Worm (Caenorhabditis elegans): ENCODE results near the gene K04F1.8.
A peak's percentile ranks its signal among the peaks of the same experiment; 100 is the strongest.

The K04F1.8 gene

DNA sequence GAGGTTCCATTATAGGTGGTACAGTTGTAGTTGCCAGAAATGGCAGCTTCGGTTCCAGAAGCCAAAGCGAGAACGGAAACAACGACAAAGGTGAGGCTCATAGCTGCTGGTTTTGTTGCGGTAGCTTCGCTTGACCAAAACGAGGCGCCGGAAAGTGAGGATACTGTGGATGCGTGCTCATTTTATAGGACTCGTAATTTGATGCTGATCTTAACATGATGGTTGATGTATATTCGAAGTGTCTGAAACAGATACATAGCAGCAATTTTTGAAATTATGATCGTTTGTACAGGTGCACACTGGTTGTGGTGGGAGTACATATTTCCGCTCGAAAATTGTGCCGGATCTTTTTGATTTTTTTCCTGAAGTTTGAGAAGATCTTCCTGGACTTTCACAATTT, 35.9 kb upstream of the K04F1.8 start, which contains the start of gene Y46H3D.8:
TSS of gene Y46H3D.8 (minus strand) at position 101 of the 400 bp plus-strand sequence.
- TF ChIP-seq unc-62 (GFP tag; optimal IDR thresholded peaks at IDR 0.05) (no peak), fkh-8 (tag; optimal IDR thresholded peaks at IDR 0.05) (no peak)

DNA sequence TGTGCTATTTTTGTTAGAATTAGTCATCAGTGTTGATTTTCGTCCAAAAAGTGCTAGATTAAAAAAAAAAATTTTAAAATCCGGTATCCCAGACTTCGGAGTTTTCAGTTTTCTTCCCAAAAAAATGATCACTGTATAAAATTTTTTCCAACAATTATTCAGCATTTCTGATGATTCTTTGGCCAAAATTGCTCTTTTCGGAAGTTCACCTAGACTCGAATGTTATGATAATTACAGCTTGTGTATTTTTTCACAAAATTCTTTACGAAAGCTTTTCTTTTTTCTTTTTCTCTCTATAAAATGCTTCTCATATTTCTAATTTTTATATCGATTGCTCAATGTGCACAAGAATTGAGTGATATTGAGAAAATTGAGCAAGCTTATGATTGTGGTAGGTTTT, 35.3 kb upstream of the K04F1.8 start, which contains the start of gene irld-17:
TSS of gene irld-17 (plus strand) at position 301 of the 400 bp plus-strand sequence.
- TF ChIP-seq nhr-85 (tag) (no peak), skn-1 (tag; optimal IDR thresholded peaks at IDR 0.05) (no peak), efl-1 (optimal IDR thresholded peaks at IDR 0.05) (no peak), efl-1 (GFP tag; optimal IDR thresholded peaks at IDR 0.05 in 1 of 2) (peak in 1 of 2 experiments; percentile 67), unc-86 (tag; optimal IDR thresholded peaks at IDR 0.05) (no peak), swsn-7 (tag; optimal IDR thresholded peaks at IDR 0.05) (no peak)

DNA sequence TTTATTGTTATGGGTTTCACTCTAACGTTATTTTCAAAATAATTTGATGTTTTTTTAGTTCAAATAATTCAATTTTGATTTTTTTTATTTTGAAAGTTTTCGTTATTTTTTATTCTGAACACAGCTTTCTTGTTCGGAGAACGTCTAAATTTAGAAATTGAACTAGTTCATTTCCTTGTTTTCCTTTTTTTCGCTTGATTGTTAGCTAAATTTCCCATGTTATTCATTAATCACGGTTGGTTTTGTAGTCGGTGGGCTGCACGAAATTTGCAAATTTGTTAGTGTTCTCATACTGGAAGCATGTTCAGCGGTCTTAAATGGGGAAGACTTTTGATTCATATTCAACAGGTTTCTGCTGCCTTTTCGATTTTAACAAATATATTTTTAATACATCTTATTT, 31.1 kb upstream of the K04F1.8 start, which contains the start of gene str-222:
TSS of gene str-222 (plus strand) at position 301 of the 400 bp plus-strand sequence.
- TF ChIP-seq isw-1 (GFP tag; IDR thresholded peaks at IDR 0.05) (no peak), nhr-90 (tag; optimal IDR thresholded peaks at IDR 0.05; ENCODE audit: poor library complexity) (no peak), ces-1 (GFP tag; optimal IDR thresholded peaks at IDR 0.05) (no peak), dpl-1 (GFP tag; optimal IDR thresholded peaks at IDR 0.05) (no peak), nhr-12 (tag; optimal IDR thresholded peaks at IDR 0.05) (no peak), hlh-17 (GFP tag; optimal IDR thresholded peaks at IDR 0.05; ENCODE audit: borderline replicate concordance) (no peak), mef-2 (tag; optimal IDR thresholded peaks at IDR 0.05) (no peak), dsc-1 (tag; optimal IDR thresholded peaks at IDR 0.05) (no peak)

DNA sequence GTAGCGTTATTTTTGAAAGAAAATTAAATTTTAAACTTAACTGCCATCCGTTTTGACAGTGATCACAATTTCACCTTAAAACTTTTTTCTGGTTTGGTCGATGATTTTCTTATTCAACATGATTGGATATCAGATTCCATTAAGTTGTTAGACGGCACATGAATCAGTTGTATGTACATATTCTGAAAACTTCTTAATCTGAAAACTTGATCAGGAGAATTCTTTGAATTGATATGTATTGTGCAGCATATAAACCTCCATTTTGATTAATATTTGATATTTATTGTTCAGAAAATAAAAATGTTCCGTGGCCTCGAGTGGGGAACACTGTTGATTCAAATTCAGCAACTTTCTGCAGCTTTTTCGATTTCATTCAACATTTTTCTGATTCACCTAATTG, 27.0 kb upstream of the K04F1.8 start, which contains the start of gene str-221:
TSS of gene str-221 (plus strand) at position 301 of the 400 bp plus-strand sequence.
- TF ChIP-seq ceh-82 (tag; optimal IDR thresholded peaks at IDR 0.05): no peak
- no peak for TF ChIP-seq efl-3 (GFP tag; optimal IDR thresholded peaks at IDR 0.05)
- TF ChIP-seq xbp-1 (tag; optimal IDR thresholded peaks at IDR 0.05): no peak
- TF ChIP-seq C16A3.4 (tag; optimal IDR thresholded peaks at IDR 0.05): no peak
- TF ChIP-seq nhr-20 (tag; optimal IDR thresholded peaks at IDR 0.05): no peak
- no peak for TF ChIP-seq unc-30 (tag; optimal IDR thresholded peaks at IDR 0.05)
- no peak for TF ChIP-seq Y116A8C.19 (tag; optimal IDR thresholded peaks at IDR 0.05; ENCODE audit: borderline replicate concordance)
- no peak for TF ChIP-seq vab-15 (tag; optimal IDR thresholded peaks at IDR 0.05)

DNA sequence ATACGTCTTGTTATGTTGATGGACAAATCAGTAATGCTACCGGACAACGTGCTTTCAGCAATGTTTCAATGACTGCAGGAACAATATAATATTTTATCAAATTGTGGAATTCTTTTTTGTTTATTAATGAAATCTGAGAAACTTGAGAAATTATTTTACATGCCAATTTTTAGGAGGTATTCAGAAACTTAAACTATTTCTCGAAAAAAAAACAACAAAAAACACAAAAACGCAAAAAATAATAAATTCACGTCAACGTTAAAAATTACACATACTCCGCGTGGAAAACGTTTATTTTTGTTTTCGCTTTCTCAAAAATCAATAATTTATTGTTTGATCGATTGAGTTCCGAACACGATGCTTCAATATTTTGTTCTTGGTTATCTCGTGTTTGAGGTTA, 24.8 kb upstream of the K04F1.8 start, which contains the start of gene Y46H3D.1:
TSS of gene Y46H3D.1 (plus strand) at position 301 of the 400 bp plus-strand sequence.
- TF ChIP-seq jun-1 (tag; optimal IDR thresholded peaks at IDR 0.05): no peak
- no peak for TF ChIP-seq irx-1 (tag; optimal IDR thresholded peaks at IDR 0.05)
- no peak for TF ChIP-seq nhr-19 (GFP tag; conservative IDR thresholded peaks at IDR 0.05)
- no peak for TF ChIP-seq nhr-84 (tag; optimal IDR thresholded peaks at IDR 0.05)
- no peak for TF ChIP-seq egl-27 (tag; optimal IDR thresholded peaks at IDR 0.05)
- TF ChIP-seq fkh-10 (GFP tag; optimal IDR thresholded peaks at IDR 0.05): no peak
- TF ChIP-seq grh-1 (GFP tag; IDR thresholded peaks at IDR 0.05): no peak
- TF ChIP-seq unc-130 (tag; optimal IDR thresholded peaks at IDR 0.05): no peak
- TF ChIP-seq ama-1 (optimal IDR thresholded peaks at IDR 0.05): no peak

DNA sequence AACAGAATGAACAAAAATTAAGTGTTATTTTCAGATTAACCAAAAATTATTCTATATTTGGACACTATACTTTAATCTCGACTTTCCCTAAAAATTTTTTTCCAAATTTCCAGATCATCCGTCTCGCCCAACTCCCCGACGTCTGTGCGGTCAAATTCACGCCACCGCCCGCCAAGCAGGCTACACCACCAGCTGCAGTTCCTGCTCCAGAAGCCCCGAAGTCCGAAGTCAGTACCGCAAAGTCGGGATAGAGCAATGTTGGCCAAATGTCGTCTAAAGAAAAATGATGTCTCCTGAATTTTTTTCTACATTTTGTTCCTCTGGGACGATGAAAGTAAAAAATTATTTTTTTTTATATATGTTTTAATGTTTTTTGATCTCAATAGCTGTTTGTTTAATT, 24.2 kb upstream of the K04F1.8 start:
- TF ChIP-seq tbx-2 (tag; optimal IDR thresholded peaks at IDR 0.05) (no peak), lir-3 (tag; optimal IDR thresholded peaks at IDR 0.05; ENCODE audit: poor library complexity) (no peak)
